Fruit fly (Drosophila melanogaster) whole organism, prepupa: ENCODE measurements around the gene Uros2.
A peak's percentile ranks its signal among the peaks of the same experiment; 100 is the strongest.

Experiments
- Blimp-1 ChIP-seq: fragments of 200-800 bp; sonication (Bioruptor generic); optimal IDR thresholded peaks from 3 replicates; lab custom pipeline; 2017; ENCODE audit warnings: missing biosample characterization, missing genetic modification characterization, mild to moderate bottlenecking, moderate library complexity, missing genetic modification reagents
- CG10631 ChIP-seq: fragments of 200-800 bp; sonication (Bioruptor generic); optimal IDR thresholded peaks from 2 replicates; lab custom pipeline; 2016; ENCODE audit warnings: missing biosample characterization, missing genetic modification characterization
- CG10669 ChIP-seq: fragments of 200-800 bp; sonication (Bioruptor generic); optimal IDR thresholded peaks from 3 replicates; lab custom pipeline; 2018; ENCODE audit warnings: missing biosample characterization, mild to moderate bottlenecking, missing genetic modification characterization, moderate library complexity
- CG11294 ChIP-seq: fragments of 200-800 bp; sonication (Bioruptor generic); IDR thresholded peaks from 2 replicates; pipeline ENCODE4 v1.3.6; 2022; ENCODE audit warnings: missing biosample characterization, missing genetic modification characterization
- CG11762 ChIP-seq: fragments of 200-800 bp; sonication (Bioruptor generic); optimal IDR thresholded peaks from 3 replicates; lab custom pipeline; 2016; ENCODE audit warnings: missing biosample characterization, missing genetic modification characterization; ENCODE audit not compliant: insufficient read depth
- CG11902 ChIP-seq: fragments of 200-800 bp; sonication (Bioruptor generic); optimal IDR thresholded peaks from 3 replicates; lab custom pipeline; 2016; ENCODE audit warnings: missing biosample characterization, missing genetic modification characterization
- CG15336 ChIP-seq: fragments of 200-800 bp; sonication (Bioruptor generic); IDR thresholded peaks from 2 replicates; pipeline ENCODE4 v1.3.6; 2022; ENCODE audit warnings: missing biosample characterization, missing genetic modification characterization
- CG1621 ChIP-seq: fragments of 200-800 bp; sonication (Bioruptor generic); optimal IDR thresholded peaks from 3 replicates; lab custom pipeline; 2018; ENCODE audit warnings: missing biosample characterization, mild to moderate bottlenecking, missing genetic modification characterization
- CG16779 ChIP-seq: fragments of 200-800 bp; sonication (Bioruptor generic); optimal IDR thresholded peaks from 3 replicates; lab custom pipeline; 2017; ENCODE audit warnings: missing biosample characterization, mild to moderate bottlenecking, missing genetic modification characterization
- CG3032 ChIP-seq: fragments of 200-800 bp; optimal IDR thresholded peaks from 2 replicates; lab custom pipeline; 2019; ENCODE audit warnings: missing biosample characterization, mild to moderate bottlenecking, missing genetic modification characterization, moderate library complexity
- CG32006 ChIP-seq: fragments of 200-800 bp; sonication (Bioruptor generic); optimal IDR thresholded peaks from 3 replicates; lab custom pipeline; 2017; ENCODE audit warnings: missing biosample characterization, mild to moderate bottlenecking, missing genetic modification characterization
- CG34406 ChIP-seq: fragments of 200-800 bp; sonication (Bioruptor generic); optimal IDR thresholded peaks from 3 replicates; lab custom pipeline; 2016; ENCODE audit warnings: missing biosample characterization, missing genetic modification characterization
- CG3919 ChIP-seq: fragments of 200-800 bp; sonication (Bioruptor generic); optimal IDR thresholded peaks from 3 replicates; lab custom pipeline; 2016; ENCODE audit warnings: missing biosample characterization, missing genetic modification characterization
- CG4318 ChIP-seq: fragments of 200-800 bp; sonication (Bioruptor generic); optimal IDR thresholded peaks from 3 replicates; lab custom pipeline; 2017; ENCODE audit warnings: missing biosample characterization, mild to moderate bottlenecking, missing genetic modification characterization
- CG6276 ChIP-seq: fragments of 200-800 bp; sonication (Bioruptor generic); optimal IDR thresholded peaks from 2 replicates; lab custom pipeline; 2017; ENCODE audit warnings: missing biosample characterization, mild to moderate bottlenecking, missing genetic modification characterization
- CG6792 ChIP-seq: fragments of 200-800 bp; sonication (Bioruptor generic); optimal IDR thresholded peaks from 3 replicates; lab custom pipeline; 2016; ENCODE audit warnings: missing biosample characterization, missing genetic modification characterization
- CG6808 ChIP-seq: fragments of 200-800 bp; sonication (Bioruptor generic); optimal IDR thresholded peaks from 3 replicates; lab custom pipeline; 2017; ENCODE audit warnings: missing biosample characterization, missing genetic modification characterization, mild to moderate bottlenecking, moderate library complexity, missing genetic modification reagents
- CG6854 ChIP-seq: fragments of 200-800 bp; sonication (Bioruptor generic); optimal IDR thresholded peaks from 2 replicates; lab custom pipeline; 2017; ENCODE audit warnings: missing biosample characterization, mild to moderate bottlenecking, missing genetic modification characterization
- CG8119 ChIP-seq: fragments of 200-800 bp; sonication (Bioruptor generic); IDR thresholded peaks from 3 replicates; pipeline ENCODE4 v1.3.6; 2022; ENCODE audit warnings: missing biosample characterization, missing genetic modification characterization
- CG8319 ChIP-seq: fragments of 200-800 bp; sonication (Bioruptor generic); optimal IDR thresholded peaks from 3 replicates; lab custom pipeline; 2016; ENCODE audit warnings: missing biosample characterization, missing genetic modification characterization
- CG8632 ChIP-seq: fragments of 200-800 bp; sonication (Bioruptor generic); optimal IDR thresholded peaks from 3 replicates; lab custom pipeline; 2016; ENCODE audit warnings: missing biosample characterization, missing genetic modification characterization
- CG9139 ChIP-seq: fragments of 200-800 bp; sonication (Bioruptor generic); optimal IDR thresholded peaks from 3 replicates; lab custom pipeline; 2017; ENCODE audit warnings: missing biosample characterization, mild to moderate bottlenecking, missing genetic modification characterization
- Eip75B ChIP-seq: fragments of 200-800 bp; sonication (Bioruptor generic); optimal IDR thresholded peaks from 3 replicates; lab custom pipeline; 2016; ENCODE audit warnings: missing biosample characterization, missing genetic modification characterization
- Eip78C ChIP-seq: fragments of 200-800 bp; sonication (Bioruptor generic); peaks from one replicate; lab custom pipeline; 2016; ENCODE audit warnings: missing biosample characterization, missing genetic modification characterization
- Eip93F ChIP-seq: fragments of 200-800 bp; sonication (Bioruptor generic); optimal IDR thresholded peaks from 2 replicates; lab custom pipeline; 2016; ENCODE audit warnings: missing biosample characterization, mild to moderate bottlenecking, missing genetic modification characterization
- Ets21C ChIP-seq: fragments of 200-800 bp; sonication (Bioruptor generic); optimal IDR thresholded peaks from 3 replicates; lab custom pipeline; 2016; ENCODE audit warnings: missing biosample characterization, missing genetic modification characterization
- Ets96B ChIP-seq: fragments of 200-800 bp; optimal IDR thresholded peaks from 2 replicates; lab custom pipeline; 2019; ENCODE audit warnings: missing biosample characterization, mild to moderate bottlenecking, missing genetic modification characterization, moderate library complexity
- Gug ChIP-seq: fragments of 200-800 bp; sonication (Bioruptor generic); IDR thresholded peaks from 2 replicates; pipeline ENCODE4 v1.3.6; 2022; ENCODE audit warnings: missing biosample characterization, missing genetic modification characterization
- Hr38 ChIP-seq: sonication (Bioruptor generic); optimal IDR thresholded peaks from 2 replicates; lab custom pipeline; 2016; ENCODE audit warnings: missing biosample characterization, missing genetic modification characterization
- Hr39 ChIP-seq: fragments of 200-800 bp; sonication (Bioruptor generic); optimal IDR thresholded peaks from 2 replicates; lab custom pipeline; 2016; ENCODE audit warnings: missing biosample characterization, missing genetic modification characterization
- Lpt ChIP-seq: fragments of 200-800 bp; sonication (Bioruptor generic); optimal IDR thresholded peaks from 3 replicates; lab custom pipeline; 2016; ENCODE audit warnings: missing biosample characterization, missing genetic modification characterization
- Met ChIP-seq: fragments of 200-800 bp; sonication (Bioruptor generic); optimal IDR thresholded peaks from 3 replicates; lab custom pipeline; 2016; ENCODE audit warnings: missing biosample characterization, missing genetic modification characterization
- OdsH ChIP-seq: fragments of 200-800 bp; sonication (Bioruptor generic); optimal IDR thresholded peaks from 3 replicates; lab custom pipeline; 2016; ENCODE audit warnings: missing biosample characterization, missing genetic modification characterization
- Smox ChIP-seq: fragments of 200-800 bp; sonication (Bioruptor generic); optimal IDR thresholded peaks from 3 replicates; lab custom pipeline; 2016; ENCODE audit warnings: missing biosample characterization, missing genetic modification characterization
- Sox102F ChIP-seq: fragments of 200-800 bp; sonication (Bioruptor generic); optimal IDR thresholded peaks from 2 replicates; lab custom pipeline; 2016; ENCODE audit warnings: missing biosample characterization, mild to moderate bottlenecking, missing genetic modification characterization
- Sox14 ChIP-seq: fragments of 200-800 bp; sonication (Bioruptor generic); optimal IDR thresholded peaks from 3 replicates; lab custom pipeline; 2016; ENCODE audit warnings: missing biosample characterization, missing genetic modification characterization
- Sox15 ChIP-seq: fragments of 200-800 bp; sonication (Bioruptor generic); optimal IDR thresholded peaks from 3 replicates; lab custom pipeline; 2016; ENCODE audit warnings: missing biosample characterization, missing genetic modification characterization
- achi ChIP-seq: fragments of 200-800 bp; sonication (Bioruptor generic); optimal IDR thresholded peaks from 3 replicates; lab custom pipeline; 2016; ENCODE audit warnings: missing biosample characterization, missing genetic modification characterization
- acj6 ChIP-seq: fragments of 200-800 bp; sonication (Bioruptor generic); optimal IDR thresholded peaks from 3 replicates; lab custom pipeline; 2016; ENCODE audit warnings: missing biosample characterization, missing genetic modification characterization
- cyc ChIP-seq: fragments of 200-800 bp; sonication (Bioruptor generic); optimal IDR thresholded peaks from 3 replicates; lab custom pipeline; 2016; ENCODE audit warnings: missing biosample characterization, missing genetic modification characterization
- dsx ChIP-seq: fragments of 200-800 bp; optimal IDR thresholded peaks from 3 replicates; lab custom pipeline; 2019; ENCODE audit warnings: missing biosample characterization, mild to moderate bottlenecking, missing genetic modification characterization, moderate library complexity; ENCODE audit not compliant: poor library complexity, severe bottlenecking
- eg ChIP-seq: fragments of 200-800 bp; sonication (Bioruptor generic); IDR thresholded peaks from 3 replicates; pipeline ENCODE4 v1.3.6; 2022; ENCODE audit warnings: missing biosample characterization, missing genetic modification characterization
- esn ChIP-seq: fragments of 200-800 bp; sonication (Bioruptor generic); optimal IDR thresholded peaks from 2 replicates; lab custom pipeline; 2016; ENCODE audit warnings: missing biosample characterization, mild to moderate bottlenecking, missing genetic modification characterization, moderate library complexity
- fd59A ChIP-seq: fragments of 200-800 bp; sonication (Bioruptor generic); optimal IDR thresholded peaks from 2 replicates; lab custom pipeline; 2017; ENCODE audit warnings: missing biosample characterization, mild to moderate bottlenecking, missing genetic modification characterization, missing genetic modification reagents
- fd85E ChIP-seq: fragments of 200-800 bp; sonication (Bioruptor generic); optimal IDR thresholded peaks from 3 replicates; lab custom pipeline; 2016; ENCODE audit warnings: missing biosample characterization, missing genetic modification characterization
- fkh ChIP-seq: fragments of 200-800 bp; sonication (Bioruptor generic); optimal IDR thresholded peaks from 3 replicates; lab custom pipeline; 2017; ENCODE audit warnings: missing biosample characterization, mild to moderate bottlenecking, missing genetic modification characterization, moderate library complexity
- net ChIP-seq: fragments of 200-800 bp; sonication (Bioruptor generic); optimal IDR thresholded peaks from 3 replicates; lab custom pipeline; 2016; ENCODE audit warnings: missing biosample characterization, missing genetic modification characterization
- pdm3 ChIP-seq: fragments of 200-800 bp; sonication (Bioruptor generic); optimal IDR thresholded peaks from 3 replicates; lab custom pipeline; 2016; ENCODE audit warnings: missing biosample characterization, missing genetic modification characterization
- salr ChIP-seq, 2 experiments: fragments of 200-800 bp; sonication (Bioruptor generic); optimal IDR thresholded peaks; 3 replicates each; lab custom pipeline; 2016 to 2018; ENCODE audit warnings: missing biosample characterization in 2 of 2, missing genetic modification characterization in 2 of 2, mild to moderate bottlenecking in 1 of 2
- spab ChIP-seq: fragments of 200-800 bp; sonication (Bioruptor generic); optimal IDR thresholded peaks from 2 replicates; lab custom pipeline; 2017; ENCODE audit warnings: missing biosample characterization, mild to moderate bottlenecking, missing genetic modification characterization, missing genetic modification reagents
- ss ChIP-seq, 2 experiments: fragments of 200-800 bp; sonication (Bioruptor generic); optimal IDR thresholded peaks; 2 replicates in 1 of 2; 3 replicates in 1 of 2; lab custom pipeline; 2017 to 2018; ENCODE audit warnings: mild to moderate bottlenecking in 2 of 2, missing biosample characterization in 2 of 2, missing genetic modification characterization in 2 of 2, moderate library complexity in 1 of 2
- svp ChIP-seq: fragments of 200-800 bp; sonication (Bioruptor generic); peaks from one replicate; lab custom pipeline; 2016; ENCODE audit warnings: missing biosample characterization, missing genetic modification characterization
- topi ChIP-seq: fragments of 200-800 bp; sonication (Bioruptor generic); optimal IDR thresholded peaks from 3 replicates; lab custom pipeline; 2016; ENCODE audit warnings: missing biosample characterization, missing genetic modification characterization

The Uros2 gene

dm6 chr3R:15806341-15806740 is 18.0 kb downstream of the Uros2 start:
- TF ChIP-seq Lpt (GFP tag; lab: Kevin White, UChicago) = peak; percentile 2
- no peak for TF ChIP-seq CG6854
- peak; percentile 40 for TF ChIP-seq Met (GFP tag; lab: Kevin White, UChicago)
- TF ChIP-seq OdsH (GFP tag; lab: Kevin White, UChicago) = no peak
- no peak for TF ChIP-seq CG34406 (GFP tag; lab: Kevin White, UChicago)
- TF ChIP-seq CG11294 (GFP tag; lab: Robert Waterston, UW) = no peak
- no peak for TF ChIP-seq ss (GFP tag; optimal IDR thresholded peaks at IDR 0.05; lab: Kevin White, UChicago)
- no peak for TF ChIP-seq fd59A (GFP tag; lab: Kevin White, UChicago)
- 0 out of 2 replicates have a peak, but pooled peaks have one; percentile 26 for TF ChIP-seq CG15336 (GFP tag; lab: Robert Waterston, UW)
- TF ChIP-seq CG32006 (GFP tag; lab: Kevin White, UChicago) = peak; percentile 75
- no peak for TF ChIP-seq CG10669 (GFP tag; lab: Kevin White, UChicago)
- no peak for TF ChIP-seq CG6792
- no peak for TF ChIP-seq acj6 (GFP tag; lab: Kevin White, UChicago)
- no peak for TF ChIP-seq Blimp-1
- no peak for TF ChIP-seq dsx (GFP tag; lab: Kevin White, UChicago)
- TF ChIP-seq CG8632 = no peak
- no peak for TF ChIP-seq CG6808 (GFP tag; lab: Kevin White, UChicago)
- no peak for TF ChIP-seq CG6276
- TF ChIP-seq pdm3 (GFP tag; lab: Kevin White, UChicago) = no peak
- no peak for TF ChIP-seq Sox102F
- no peak for TF ChIP-seq Eip93F (GFP tag; lab: Kevin White, UChicago)
- TF ChIP-seq CG9139 (GFP tag; lab: Kevin White, UChicago) = no peak
- no peak for TF ChIP-seq net (GFP tag; lab: Kevin White, UChicago)
- TF ChIP-seq salr (GFP tag; optimal IDR thresholded peaks at IDR 0.05; lab: Kevin White, UChicago) = peak in 1 of 2 experiments; percentile 34
- no peak for TF ChIP-seq CG16779 (tag; lab: Kevin White, UChicago)
- no peak for TF ChIP-seq Ets21C
- TF ChIP-seq Smox (GFP tag; lab: Kevin White, UChicago) = no peak
- TF ChIP-seq svp (GFP tag; lab: Kevin White, UChicago) = peak; percentile 68
- no peak for TF ChIP-seq Ets96B (tag; lab: Kevin White, UChicago)
- TF ChIP-seq Hr39 (GFP tag; lab: Kevin White, UChicago) = peak; percentile 5
- no peak for TF ChIP-seq spab (GFP tag; lab: Kevin White, UChicago)
- TF ChIP-seq esn (GFP tag; lab: Kevin White, UChicago) = peak; percentile 45
- TF ChIP-seq eg (GFP tag; lab: Robert Waterston, UW) = no peak
- TF ChIP-seq CG3919 (GFP tag; lab: Kevin White, UChicago) = no peak
- no peak for TF ChIP-seq fkh (GFP tag; lab: Kevin White, UChicago)
- TF ChIP-seq Sox15 = no peak
- TF ChIP-seq CG11762 (GFP tag; lab: Kevin White, UChicago) = no peak
- TF ChIP-seq CG4318 (GFP tag; lab: Kevin White, UChicago) = no peak
- no peak for TF ChIP-seq fd85E (GFP tag; lab: Kevin White, UChicago)
- no peak for TF ChIP-seq Eip75B (GFP tag; lab: Kevin White, UChicago)
- TF ChIP-seq CG1621 (tag; lab: Kevin White, UChicago) = no peak
- TF ChIP-seq topi = peak; percentile 45
- no peak for TF ChIP-seq cyc (GFP tag; lab: Kevin White, UChicago)
- TF ChIP-seq CG10631 (GFP tag; lab: Kevin White, UChicago) = no peak
- TF ChIP-seq Hr38 (GFP tag; lab: Kevin White, UChicago) = no peak
- no peak for TF ChIP-seq CG8319 (GFP tag; lab: Kevin White, UChicago)
- TF ChIP-seq Eip78C = peak; percentile 86
- TF ChIP-seq Sox14 (GFP tag; lab: Kevin White, UChicago) = no peak
- no peak for TF ChIP-seq CG11902 (GFP tag; lab: Kevin White, UChicago)
- no peak for TF ChIP-seq Gug (GFP tag; lab: Robert Waterston, UW)
- TF ChIP-seq achi (GFP tag; lab: Kevin White, UChicago) = peak; percentile 3
- TF ChIP-seq CG8119 (GFP tag; lab: Robert Waterston, UW) = peak; percentile 36; the same call in 2 of the 3 replicates
- no peak for TF ChIP-seq CG3032 (tag; lab: Kevin White, UChicago)
